Fruit fly (Drosophila melanogaster) whole organism, embryonic: ENCODE results near the gene CG6414.
A peak's percentile ranks its signal among the peaks of the same experiment; 100 is the strongest.

Experiments used
- ATbp ChIP-seq: fragments of 200-800 bp; sonication (Bioruptor generic); optimal IDR thresholded peaks from 2 replicates; lab custom pipeline; 2017; ENCODE audit warnings: missing biosample characterization, mild to moderate bottlenecking, missing genetic modification characterization, missing genetic modification reagents
- Asciz ChIP-seq: fragments of 200-800 bp; sonication (Bioruptor generic); optimal IDR thresholded peaks from 2 replicates; lab custom pipeline; 2017; ENCODE audit warnings: missing biosample characterization, mild to moderate bottlenecking, missing genetic modification characterization, missing genetic modification reagents
- Atf-2 ChIP-seq: fragments of 200-800 bp; sonication (Bioruptor generic); optimal IDR thresholded peaks from 2 replicates; lab custom pipeline; 2016; ENCODE audit warnings: missing biosample characterization, missing genetic modification characterization
- CG10147 ChIP-seq: fragments of 200-800 bp; sonication (Bioruptor generic); optimal IDR thresholded peaks from 2 replicates; lab custom pipeline; 2019; ENCODE audit warnings: missing biosample characterization, mild to moderate bottlenecking, missing genetic modification characterization, moderate library complexity
- CG10321 ChIP-seq: fragments of 200-800 bp; sonication (Bioruptor generic); IDR thresholded peaks from 2 replicates; pipeline ENCODE4 v1.3.6; 2022; ENCODE audit warnings: missing biosample characterization, missing genetic modification characterization
- CG11504 ChIP-seq: fragments of 200-800 bp; sonication (Bioruptor generic); optimal IDR thresholded peaks from 3 replicates; lab custom pipeline; 2019; ENCODE audit warnings: missing biosample characterization, mild to moderate bottlenecking, missing genetic modification characterization, moderate library complexity
- CG12299 ChIP-seq: fragments of 200-800 bp; sonication (Bioruptor generic); optimal IDR thresholded peaks from 2 replicates; lab custom pipeline; 2018; ENCODE audit warnings: missing biosample characterization, mild to moderate bottlenecking, missing genetic modification characterization
- CG13296 ChIP-seq: fragments of 200-800 bp; sonication (Bioruptor generic); optimal IDR thresholded peaks from 3 replicates; lab custom pipeline; 2018; ENCODE audit warnings: missing biosample characterization, mild to moderate bottlenecking, missing genetic modification characterization
- CG14014 ChIP-seq: fragments of 200-800 bp; sonication (Bioruptor generic); IDR thresholded peaks from 2 replicates; pipeline ENCODE4 v1.3.6; 2022; ENCODE audit warnings: missing biosample characterization, missing genetic modification characterization
- CG14441 ChIP-seq: fragments of 200-800 bp; sonication (Bioruptor generic); IDR thresholded peaks from 2 replicates; pipeline ENCODE4 v1.3.6; 2022; ENCODE audit warnings: missing biosample characterization, missing genetic modification characterization
- CG14965 ChIP-seq: fragments of 200-800 bp; sonication (Bioruptor generic); optimal IDR thresholded peaks from 2 replicates; lab custom pipeline; 2016; ENCODE audit warnings: missing biosample characterization, missing genetic modification characterization, borderline replicate concordance
- CG1529 ChIP-seq: fragments of 200-800 bp; sonication (Bioruptor generic); optimal IDR thresholded peaks from 3 replicates; lab custom pipeline; 2018; ENCODE audit warnings: missing biosample characterization, missing genetic modification characterization
- CG1647 ChIP-seq: fragments of 200-800 bp; sonication (Bioruptor generic); optimal IDR thresholded peaks from 3 replicates; lab custom pipeline; 2016; ENCODE audit warnings: missing biosample characterization, missing genetic modification characterization
- CG18764 ChIP-seq: fragments of 200-800 bp; sonication (Bioruptor generic); optimal IDR thresholded peaks from 3 replicates; lab custom pipeline; 2016; ENCODE audit warnings: missing biosample characterization, missing genetic modification characterization
- CG32532 ChIP-seq: fragments of 200-800 bp; sonication (Bioruptor generic); IDR thresholded peaks from 2 replicates; pipeline ENCODE4 v1.3.6; 2022; ENCODE audit warnings: missing biosample characterization, missing genetic modification characterization
- CG34376 ChIP-seq: fragments of 200-800 bp; sonication (Bioruptor generic); optimal IDR thresholded peaks from 2 replicates; lab custom pipeline; 2018; ENCODE audit warnings: missing biosample characterization, mild to moderate bottlenecking, missing genetic modification characterization
- CG3838 ChIP-seq: fragments of 200-800 bp; sonication (Bioruptor generic); optimal IDR thresholded peaks from 3 replicates; lab custom pipeline; 2016; ENCODE audit warnings: missing biosample characterization, missing genetic modification characterization
- CG7556 ChIP-seq: fragments of 200-800 bp; sonication (Bioruptor generic); optimal IDR thresholded peaks from 2 replicates; lab custom pipeline; 2017; ENCODE audit warnings: missing biosample characterization, mild to moderate bottlenecking, missing genetic modification characterization
- CG9817 ChIP-seq: fragments of 200-800 bp; sonication (Bioruptor generic); optimal IDR thresholded peaks from 2 replicates; lab custom pipeline; 2018; ENCODE audit warnings: missing biosample characterization, mild to moderate bottlenecking, missing genetic modification characterization, moderate library complexity
- CoRest ChIP-seq: fragments of 200-800 bp; sonication (Bioruptor generic); optimal IDR thresholded peaks from 3 replicates; lab custom pipeline; 2018; ENCODE audit warnings: missing biosample characterization, mild to moderate bottlenecking, missing genetic modification characterization, moderate library complexity
- E2f2 ChIP-seq: fragments of 200-800 bp; sonication (Bioruptor generic); IDR thresholded peaks from 2 replicates; pipeline ENCODE4 v1.3.6; 2022; ENCODE audit warnings: missing biosample characterization, missing genetic modification characterization
- HLHmδ ChIP-seq: fragments of 200-800 bp; sonication (Bioruptor generic); optimal IDR thresholded peaks from 2 replicates; lab custom pipeline; 2018; ENCODE audit warnings: missing biosample characterization, mild to moderate bottlenecking, missing genetic modification characterization, moderate library complexity
- Lhr ChIP-seq: fragments of 200-800 bp; sonication (Bioruptor generic); optimal IDR thresholded peaks from 3 replicates; lab custom pipeline; 2017; ENCODE audit warnings: mild to moderate bottlenecking, missing biosample characterization, missing genetic modification reagents, missing genetic modification characterization
- Oaz ChIP-seq: fragments of 200-800 bp; sonication (Bioruptor generic); IDR thresholded peaks from 2 replicates; pipeline ENCODE4 v1.3.6; 2022; ENCODE audit warnings: missing biosample characterization, missing genetic modification characterization
- Optix ChIP-seq: fragments of 200-800 bp; sonication (Bioruptor generic); IDR thresholded peaks from 3 replicates; pipeline ENCODE4 v1.3.6; 2022; ENCODE audit warnings: missing biosample characterization, missing genetic modification characterization
- Ravus ChIP-seq: fragments of 200-800 bp; sonication (Bioruptor generic); IDR thresholded peaks from 2 replicates; pipeline ENCODE4 v1.3.6; 2022; ENCODE audit warnings: missing biosample characterization, missing genetic modification characterization
- Taf1 ChIP-seq: fragments of 200-800 bp; sonication (Bioruptor generic); IDR thresholded peaks from 2 replicates; pipeline ENCODE4 v1.3.6; 2022; ENCODE audit warnings: missing biosample characterization, missing genetic modification characterization
- Usf ChIP-seq: fragments of 200-800 bp; sonication (Bioruptor generic); optimal IDR thresholded peaks from 2 replicates; lab custom pipeline; 2017; ENCODE audit warnings: missing genotype, missing biosample characterization, missing genetic modification characterization
- ara ChIP-seq: fragments of 200-800 bp; sonication (Bioruptor generic); IDR thresholded peaks from 2 replicates; pipeline ENCODE4 v1.3.6; 2022; ENCODE audit warnings: missing biosample characterization, missing genetic modification characterization
- br ChIP-seq: fragments of >200 bp; optimal IDR thresholded peaks from 2 replicates; lab custom pipeline; 2017
- cato ChIP-seq: fragments of 200-800 bp; sonication (Bioruptor generic); optimal IDR thresholded peaks from 2 replicates; lab custom pipeline; 2016; ENCODE audit warnings: missing biosample characterization, missing genetic modification characterization, borderline replicate concordance
- chif ChIP-seq, 2 experiments: fragments of 200-800 bp; sonication (Bioruptor generic); optimal IDR thresholded peaks; 3 replicates each; lab custom pipeline; 2016; ENCODE audit warnings: missing biosample characterization in 2 of 2, missing genetic modification characterization in 2 of 2
- chinmo ChIP-seq: fragments of 200-800 bp; sonication (Bioruptor generic); IDR thresholded peaks from 4 replicates; pipeline ENCODE4 v1.3.6; 2022; ENCODE audit warnings: missing biosample characterization, missing genetic modification characterization; ENCODE audit not compliant: partially characterized antibody
- chm ChIP-seq: fragments of 200-800 bp; sonication (Bioruptor generic); IDR thresholded peaks from 2 replicates; pipeline ENCODE4 v1.3.6; 2022; ENCODE audit warnings: missing biosample characterization, missing genetic modification characterization
- croc ChIP-seq: fragments of 200-800 bp; sonication (Bioruptor generic); conservative IDR thresholded peaks from 3 replicates; pipeline ENCODE4 v1.3.6; 2022; ENCODE audit warnings: missing biosample characterization, missing genetic modification characterization
- dm ChIP-seq: fragments of 200-800 bp; sonication (Bioruptor generic); optimal IDR thresholded peaks from 3 replicates; lab custom pipeline; 2016; ENCODE audit warnings: missing biosample characterization, missing genetic modification characterization
- exex ChIP-seq: fragments of 200-800 bp; sonication (Bioruptor generic); optimal IDR thresholded peaks from 4 replicates; lab custom pipeline; 2018; ENCODE audit warnings: missing biosample characterization, mild to moderate bottlenecking, missing genetic modification characterization, moderate library complexity
- her ChIP-seq: fragments of 200-800 bp; sonication (Bioruptor generic); optimal IDR thresholded peaks from 2 replicates; lab custom pipeline; 2016; ENCODE audit warnings: missing biosample characterization, missing genetic modification characterization
- hkb ChIP-seq, 2 experiments: fragments of 200-800 bp in 1 of 2; fragments of >200 bp in 1 of 2; sonication (Bioruptor generic) in 1 of 2; IDR thresholded peaks in 1 of 2; optimal IDR thresholded peaks in 1 of 2; 2 replicates each; pipeline versions ENCODE4 v1.3.6 to Lab custom; 2017 to 2022; ENCODE audit warnings: missing biosample characterization in 1 of 2, missing genetic modification characterization in 1 of 2
- jing ChIP-seq: fragments of 200-800 bp; sonication (Bioruptor generic); optimal IDR thresholded peaks from 2 replicates; lab custom pipeline; 2018; ENCODE audit warnings: missing biosample characterization, mild to moderate bottlenecking, missing genetic modification characterization
- knrl ChIP-seq: fragments of 200-800 bp; sonication (Bioruptor generic); IDR thresholded peaks from 3 replicates; pipeline ENCODE4 v1.3.6; 2022; ENCODE audit warnings: missing biosample characterization, missing genetic modification characterization; ENCODE audit not compliant: partially characterized antibody
- org-1 ChIP-seq: fragments of 200-800 bp; sonication (Bioruptor generic); optimal IDR thresholded peaks from 2 replicates; lab custom pipeline; 2017; ENCODE audit warnings: missing biosample characterization, missing genetic modification characterization
- pan ChIP-seq, 4 experiments: fragments of >200 bp in 3 of 4; fragments of 200-800 bp in 1 of 4; sonication (Bioruptor generic) in 1 of 4; optimal IDR thresholded peaks in 3 of 4; IDR thresholded peaks in 1 of 4; 2 replicates each; pipeline versions ENCODE4 v1.3.6 to Lab custom; 2017 to 2022; ENCODE audit warnings: missing biosample characterization in 2 of 4, missing genetic modification characterization in 2 of 4, mixed read lengths in 1 of 4
- row ChIP-seq: fragments of 200-800 bp; sonication (Bioruptor generic); IDR thresholded peaks from 3 replicates; pipeline ENCODE4 v1.3.6; 2022; ENCODE audit warnings: missing biosample characterization, missing genetic modification characterization
- schlank ChIP-seq: fragments of 200-800 bp; sonication (Bioruptor generic); optimal IDR thresholded peaks from 2 replicates; lab custom pipeline; 2018; ENCODE audit warnings: missing biosample characterization, mild to moderate bottlenecking, missing genetic modification characterization
- so ChIP-seq: fragments of 200-800 bp; sonication (Bioruptor generic); IDR thresholded peaks from 3 replicates; pipeline ENCODE4 v1.3.6; 2022; ENCODE audit warnings: missing biosample characterization, missing genetic modification characterization
- stwl ChIP-seq: fragments of 200-800 bp; sonication (Bioruptor generic); optimal IDR thresholded peaks from 3 replicates; lab custom pipeline; 2018; ENCODE audit warnings: missing biosample characterization, mild to moderate bottlenecking, missing genetic modification characterization, moderate library complexity
- tgo ChIP-seq: fragments of 200-800 bp; sonication (Bioruptor generic); IDR thresholded peaks from 3 replicates; pipeline ENCODE4 v1.3.6; 2022; ENCODE audit warnings: missing biosample characterization, missing genetic modification characterization
- twi ChIP-seq: fragments of 200-800 bp; optimal IDR thresholded peaks from 2 replicates; lab custom pipeline; 2019; ENCODE audit warnings: missing biosample characterization, mild to moderate bottlenecking, missing genetic modification characterization, moderate library complexity
- zfh1 ChIP-seq: fragments of 200-800 bp; sonication (Bioruptor generic); IDR thresholded peaks from 3 replicates; pipeline ENCODE4 v1.3.6; 2022; ENCODE audit warnings: missing biosample characterization, missing genetic modification characterization

CG6414 gene

DNA sequence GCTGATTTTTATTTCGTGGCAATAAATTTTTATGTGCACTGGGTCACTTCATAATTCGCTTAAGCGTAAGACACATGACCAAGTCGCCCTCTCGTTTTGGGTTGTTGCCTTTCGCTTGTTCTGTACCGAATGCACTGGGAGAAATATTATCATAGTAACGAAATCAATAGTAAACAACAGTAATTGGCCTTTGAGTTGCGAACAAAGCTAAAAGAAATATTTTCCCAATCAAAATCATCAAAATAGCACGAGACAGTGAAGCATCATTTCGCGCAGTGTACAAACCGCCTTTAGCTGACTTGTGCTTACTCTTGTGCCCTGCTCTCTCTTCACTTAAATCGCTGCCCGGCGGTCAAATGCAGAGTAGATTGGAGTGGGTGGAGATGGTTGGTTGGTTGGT lies 39.7 kb upstream of the CG6414 start (continued):
- TF ChIP-seq CG14014 (no peak), row (GFP tag; lab: Robert Waterston, UW) (peak; percentile 64), zfh1 (peak; percentile 58; the same call in 2 of the 3 replicates), CG3838 (GFP tag; lab: Kevin White, UChicago) (no peak), tgo (peak; percentile 51; the same call in 1 of the 3 replicates), so (no peak), her (peak; percentile 15), twi (tag; lab: Kevin White, UChicago) (no peak), CG18764 (GFP tag; lab: Kevin White, UChicago) (no peak), Oaz (GFP tag; lab: Robert Waterston, UW) (no peak), Optix (0 out of 3 replicates have a peak, but pooled peaks have one; percentile 10), CG7556 (GFP tag; lab: Kevin White, UChicago) (peak; percentile 36), jing (peak; percentile 32), CG12299 (tag; lab: Kevin White, UChicago) (no peak), pan (optimal IDR thresholded peaks at IDR 0.05; lab: Kevin White, UChicago) (no peak), pan (GFP tag; optimal IDR thresholded peaks at IDR 0.05 in 1 of 2, IDR thresholded peaks at IDR 0.05 in 1 of 2) (peak in 1 of 2 experiments; percentile 54), ATbp (GFP tag; lab: Kevin White, UChicago) (peak; percentile 17), schlank (tag; lab: Kevin White, UChicago) (peak; percentile 34), CoRest (tag; lab: Kevin White, UChicago) (peak; percentile 44), CG9817 (tag; lab: Kevin White, UChicago) (peak; percentile 30), stwl (no peak), Ravus (GFP tag; lab: Robert Waterston, UW) (no peak), hkb (optimal IDR thresholded peaks at IDR 0.05; lab: Kevin White, UChicago) (no peak), hkb (GFP tag; IDR thresholded peaks at IDR 0.05; lab: Robert Waterston, UW) (0 out of 2 replicates have a peak, but pooled peaks have one; percentile 36), CG10321 (GFP tag; lab: Robert Waterston, UW) (no peak), org-1 (GFP tag; lab: Kevin White, UChicago) (peak; percentile 28), cato (GFP tag; lab: Kevin White, UChicago) (no peak), Lhr (GFP tag; lab: Kevin White, UChicago) (no peak), croc (GFP tag; lab: Robert Waterston, UW) (0 out of 3 replicates have a peak, but pooled peaks have one; percentile 25), br (lab: Kevin White, UChicago) (no peak), dm (no peak), Atf-2 (GFP tag; lab: Kevin White, UChicago) (peak; percentile 24), chinmo (no peak), exex (tag; lab: Kevin White, UChicago) (no peak), Asciz (GFP tag; lab: Kevin White, UChicago) (peak; percentile 2), CG32532 (GFP tag; lab: Robert Waterston, UW) (peak; percentile 48; the same call in 1 of the 2 replicates), CG14441 (GFP tag; lab: Robert Waterston, UW) (no peak), chif (GFP tag; optimal IDR thresholded peaks at IDR 0.05; lab: Kevin White, UChicago) (peak; percentile 55 to 57), Usf (GFP tag; lab: Kevin White, UChicago) (no peak), CG14965 (GFP tag; lab: Kevin White, UChicago) (no peak), ara (no peak), E2f2 (GFP tag; lab: Robert Waterston, UW) (no peak), Taf1 (GFP tag; lab: Robert Waterston, UW) (no peak), CG1529 (GFP tag; lab: Kevin White, UChicago) (no peak), CG1647 (GFP tag; lab: Kevin White, UChicago) (no peak), CG10147 (GFP tag; lab: Kevin White, UChicago) (peak; percentile 43), CG13296 (GFP tag; lab: Kevin White, UChicago) (peak; percentile 8), chm (peak; percentile 40; the same call in 1 of the 2 replicates), HLHmδ (GFP tag; lab: Kevin White, UChicago) (no peak), CG11504 (tag; lab: Kevin White, UChicago) (peak; percentile 71), knrl (GFP tag; lab: Robert Waterston, UW) (no peak), CG34376 (GFP tag; lab: Kevin White, UChicago) (no peak)
